Fruit fly (Drosophila melanogaster): ENCODE data around the gene Pus1.

Gene Pus1

dm6 chr3R:20542283-20543144, 50.0 kb downstream of the Pus1 start (continued):
- TF ChIP-seq Xbp1 (GFP tag; optimal IDR thresholded peaks at IDR 0.05) (no peak), Taf1 (GFP tag; IDR thresholded peaks at IDR 0.05) (no peak), CG2875 (GFP tag; optimal IDR thresholded peaks at IDR 0.05) (peak; percentile 58), az2 (GFP tag; optimal IDR thresholded peaks at IDR 0.05) (no peak), ara (GFP tag; IDR thresholded peaks at IDR 0.05) (no peak), Med (GFP tag) (peak; percentile 34), Side (GFP tag; optimal IDR thresholded peaks at IDR 0.05) (no peak), Hr51 (GFP tag; optimal IDR thresholded peaks at IDR 0.05) (no peak), esg (GFP tag; conservative IDR thresholded peaks at IDR 0.05) (no peak), CG7987 (GFP tag; optimal IDR thresholded peaks at IDR 0.05) (no peak), CG6272 (GFP tag; IDR thresholded peaks at IDR 0.05) (no peak), Rx (GFP tag; IDR thresholded peaks at IDR 0.05) (no peak), CG31388 (GFP tag; optimal IDR thresholded peaks at IDR 0.05) (no peak), CG10654 (GFP tag; optimal IDR thresholded peaks at IDR 0.05) (peak; percentile 19), CG2129 (GFP tag; IDR thresholded peaks at IDR 0.05; ENCODE audit: partially characterized antibody) (no peak), sug (tag; optimal IDR thresholded peaks at IDR 0.05) (peak; percentile 42), dpn (GFP tag; optimal IDR thresholded peaks at IDR 0.05) (no peak), CG2120 (GFP tag; optimal IDR thresholded peaks at IDR 0.05) (no peak), pfk (GFP tag; optimal IDR thresholded peaks at IDR 0.05) (no peak), CG11560 (tag; IDR thresholded peaks at IDR 0.05) (no peak), unpg (GFP tag; optimal IDR thresholded peaks at IDR 0.05) (no peak), ci (GFP tag; IDR thresholded peaks at IDR 0.05) (0 out of 3 replicates have a peak, but pooled peaks have one; percentile 43), wor (GFP tag; IDR thresholded peaks at IDR 0.05) (no peak), trh (GFP tag; optimal IDR thresholded peaks at IDR 0.05) (no peak), CG15601 (tag; optimal IDR thresholded peaks at IDR 0.05) (peak; percentile 81), CG9797 (GFP tag; optimal IDR thresholded peaks at IDR 0.05) (no peak), sens-2 (GFP tag; IDR thresholded peaks at IDR 0.05) (no peak), CG3995 (GFP tag; optimal IDR thresholded peaks at IDR 0.05) (no peak), Ada2b (GFP tag; IDR thresholded peaks at IDR 0.05) (no peak), lola (GFP tag; optimal IDR thresholded peaks at IDR 0.05) (peak in 1 of 3 experiments; percentile 58), Antp (GFP tag; optimal IDR thresholded peaks at IDR 0.05) (no peak), CG11093 (GFP tag; IDR thresholded peaks at IDR 0.05) (no peak), CG1602 (GFP tag; optimal IDR thresholded peaks at IDR 0.05) (peak; percentile 42), CG15073 (GFP tag; optimal IDR thresholded peaks at IDR 0.05) (no peak), twi (tag; optimal IDR thresholded peaks at IDR 0.05) (no peak), Mrtf (GFP tag; IDR thresholded peaks at IDR 0.05) (no peak), NFAT (GFP tag; IDR thresholded peaks at IDR 0.05) (no peak), gce (GFP tag; IDR thresholded peaks at IDR 0.05) (no peak), Ptx1 (GFP tag; IDR thresholded peaks at IDR 0.05) (no peak), Chrac-16 (GFP tag; optimal IDR thresholded peaks at IDR 0.05) (no peak)

Measured in whole organism, embryonic.